Worm (Caenorhabditis elegans) whole organism, L3 larva: Measurements from ENCODE around the gene nspc-16.
"Not testable (repeated sequence)": the region's sequence is repeated elsewhere in the genome, so short reads cannot be mapped to it uniquely, and the experiment has no call there.

ENCODE experiments used
- ama-1 ChIP-seq: fragments of 150-350 bp; optimal IDR thresholded peaks from 2 replicates; lab custom pipeline; 2018
- daf-12 ChIP-seq: fragments of 150-350 bp; optimal IDR thresholded peaks from 2 replicates; lab custom pipeline; 2014; ENCODE audit warnings: missing biosample characterization, missing genetic modification reagents, missing genetic modification characterization
- elt-2 ChIP-seq: sonication (generic microtip); optimal IDR thresholded peaks from 2 replicates; lab custom pipeline; 2016; ENCODE audit warnings: missing genetic modification reagents, mild to moderate bottlenecking, missing genetic modification characterization, missing compliant biosample characterization
- elt-3 ChIP-seq, 3 experiments: fragments of 150-350 bp in 1 of 3; sonication (generic microtip) in 2 of 3; optimal IDR thresholded peaks; 2 replicates in 2 of 3; 4 replicates in 1 of 3; lab custom pipeline; 2014 to 2017; ENCODE audit warnings: missing biosample characterization in 3 of 3, missing genetic modification characterization in 3 of 3
- mdl-1 ChIP-seq: fragments of 150-350 bp; optimal IDR thresholded peaks from 2 replicates; lab custom pipeline; 2014; ENCODE audit warnings: missing biosample characterization, missing genetic modification characterization
- tbx-2 ChIP-seq: sonication (generic microtip); optimal IDR thresholded peaks from 2 replicates; lab custom pipeline; 2016; ENCODE audit warnings: mild to moderate bottlenecking, missing genetic modification characterization, missing compliant biosample characterization

- TF ChIP-seq tbx-2 (tag; lab: Kevin White, UChicago); ama-1 (lab: Kevin White, UChicago); mdl-1 (tag; lab: Kevin White, UChicago); elt-2 (tag; lab: Kevin White, UChicago); elt-3 (tag; optimal IDR thresholded peaks at IDR 0.05; lab: Kevin White, UChicago); daf-12 (tag; lab: Kevin White, UChicago): not testable (repeated sequence)
Measured at ce11 chrX:14528399-14528798, 5.0 kb downstream of the nspc-16 start, which contains the start of gene nspc-19.
